Fruit fly (Drosophila melanogaster) S2 (cell line): ENCODE results near the gene Cyp12a5.

Experiments used
- CG8478 ChIP-seq: fragments of >200 bp; optimal IDR thresholded peaks from 2 replicates; lab custom pipeline; 2018
- CTCF ChIP-seq, 2 experiments: fragments of >200 bp; optimal IDR thresholded peaks; 2 replicates each; lab custom pipeline; 2018

- peak in 1 of 2 experiments; percentile 28 for TF ChIP-seq CTCF (optimal IDR thresholded peaks at IDR 0.05; lab: Kevin White, UChicago)
- TF ChIP-seq CG8478 (lab: Kevin White, UChicago), result no peak
These were observed 37.5 kb upstream of the Cyp12a5 start, which contains the start of the genes mRpL55 and ATPsynD for dm6 chr3R:19094799-19095418.
